Worm (Caenorhabditis elegans) whole organism, midembryonic: ENCODE data around the gene gyf-1.

Source experiments
- cog-1 ChIP-seq: sonication (generic microtip); optimal IDR thresholded peaks from 2 replicates; lab custom pipeline; 2016; ENCODE audit warnings: missing genetic modification characterization, missing compliant biosample characterization
- ztf-29 ChIP-seq: fragments of 200-800 bp; sonication (Bioruptor generic); IDR thresholded peaks from 2 replicates; pipeline ENCODE4 v1.3.6; 2022; ENCODE audit warnings: missing genetic modification reagents, missing genetic modification characterization, missing compliant biosample characterization

ce11 chrII:6736604-6737003 is 52.6 kb downstream of the gyf-1 start, which contains the start of gene T14B4.1:
- TF ChIP-seq cog-1 (no peak), ztf-29 (GFP tag; lab: Robert Waterston, UW) (no peak)
